Fruit fly (Drosophila melanogaster): ENCODE results near the gene Lasp.
A peak's percentile ranks its signal among the peaks of the same experiment; 100 is the strongest.

Gene Lasp

dm6 chr3L:16699292-16700026 lies 12.0 kb downstream of the Lasp start:
- TF ChIP-seq CG17801 (GFP tag; optimal IDR thresholded peaks at IDR 0.05; ENCODE audit: partially characterized antibody) = no peak

dm6 chr3L:16698089-16698488 lies 13.4 kb downstream of the Lasp start:
- no peak for TF ChIP-seq CG17801 (GFP tag; optimal IDR thresholded peaks at IDR 0.05; ENCODE audit: partially characterized antibody)

- peak; percentile 4 for TF ChIP-seq CG17801 (GFP tag; optimal IDR thresholded peaks at IDR 0.05; ENCODE audit: partially characterized antibody)
Measured at dm6 chr3L:16697069-16697468, 14.4 kb downstream of the Lasp start.

dm6 chr3L:16695076-16695847 lies 16.2 kb downstream of the Lasp start:
- TF ChIP-seq CG17801 (GFP tag; optimal IDR thresholded peaks at IDR 0.05; ENCODE audit: partially characterized antibody) = no peak

- TF ChIP-seq CG17801 (GFP tag; optimal IDR thresholded peaks at IDR 0.05; ENCODE audit: partially characterized antibody) = no peak
Measured at dm6 chr3L:16693844-16694243, 17.6 kb downstream of the Lasp start.

- TF ChIP-seq CG17801 (GFP tag; optimal IDR thresholded peaks at IDR 0.05; ENCODE audit: partially characterized antibody) = no peak
Measured at dm6 chr3L:16690055-16690454, 21.4 kb downstream of the Lasp start.

dm6 chr3L:16689491-16689890 lies 22.0 kb downstream of the Lasp start:
- TF ChIP-seq CG17801 (GFP tag; optimal IDR thresholded peaks at IDR 0.05; ENCODE audit: partially characterized antibody) = no peak

dm6 chr3L:16683007-16683406 lies 28.5 kb downstream of the Lasp start:
- no peak for TF ChIP-seq CG17801 (GFP tag; optimal IDR thresholded peaks at IDR 0.05; ENCODE audit: partially characterized antibody)

- TF ChIP-seq CG17801 (GFP tag; optimal IDR thresholded peaks at IDR 0.05; ENCODE audit: partially characterized antibody) = peak; percentile 39
Measured at dm6 chr3L:16682371-16682770, 29.1 kb downstream of the Lasp start.

- no peak for TF ChIP-seq CG17801 (GFP tag; optimal IDR thresholded peaks at IDR 0.05; ENCODE audit: partially characterized antibody)
Measured at dm6 chr3L:16679492-16680120, 31.9 kb downstream of the Lasp start.

dm6 chr3L:16673367-16674014 lies 38.0 kb downstream of the Lasp start, which contains the start of the genes zetaCOP and CG13032:
TSS of gene zetaCOP (minus strand) at chr3L:16673555.
TSS of gene CG13032 (plus strand) at chr3L:16673964.
- TF ChIP-seq CG17801 (GFP tag; optimal IDR thresholded peaks at IDR 0.05; ENCODE audit: partially characterized antibody) = peak; percentile 19

dm6 chr3L:16670882-16671675 lies 40.4 kb downstream of the Lasp start:
- TF ChIP-seq CG17801 (GFP tag; optimal IDR thresholded peaks at IDR 0.05; ENCODE audit: partially characterized antibody) = no peak

- TF ChIP-seq CG17801 (GFP tag; optimal IDR thresholded peaks at IDR 0.05; ENCODE audit: partially characterized antibody) = no peak
Measured at dm6 chr3L:16670195-16670594, 41.3 kb downstream of the Lasp start.

dm6 chr3L:16668797-16669196 lies 42.7 kb downstream of the Lasp start:
- no peak for TF ChIP-seq CG17801 (GFP tag; optimal IDR thresholded peaks at IDR 0.05; ENCODE audit: partially characterized antibody)
